Worm (Caenorhabditis elegans) whole organism, late embryonic: ENCODE results near the gene ncx-6.
A peak's percentile ranks its signal among the peaks of the same experiment; 100 is the strongest.

Experiments
- ceh-14 ChIP-seq: sonication (generic microtip); optimal IDR thresholded peaks from 2 replicates; lab custom pipeline; 2016; ENCODE audit warnings: missing genotype, missing genetic modification characterization, missing compliant biosample characterization
- ceh-18 ChIP-seq: sonication (generic microtip); optimal IDR thresholded peaks from 2 replicates; lab custom pipeline; 2016; ENCODE audit warnings: missing genetic modification characterization, missing compliant biosample characterization
- hlh-30 ChIP-seq: sonication (generic microtip); optimal IDR thresholded peaks from 2 replicates; lab custom pipeline; 2017; ENCODE audit warnings: antibody characterized with exemption, missing genetic modification characterization, missing compliant biosample characterization; ENCODE audit not compliant: insufficient read depth
- hlh-8 ChIP-seq: sonication (generic microtip); optimal IDR thresholded peaks from 2 replicates; lab custom pipeline; 2016; ENCODE audit warnings: missing genotype, missing genetic modification characterization, missing compliant biosample characterization

The ncx-6 gene

ce11 chrIII:9662266-9662959 lies 51.3 kb downstream of the ncx-6 start:
- TF ChIP-seq ceh-18 (tag; lab: Kevin White, UChicago) (peak; percentile 49), hlh-30 (tag; lab: Kevin White, UChicago) (no peak)
- TF ChIP-seq, all 69 proteins: peak for 1

ce11 chrIII:9661119-9661518 lies 52.6 kb downstream of the ncx-6 start:
- TF ChIP-seq hlh-8 (tag; lab: Kevin White, UChicago) (peak; percentile 40), ceh-14 (tag; lab: Kevin White, UChicago) (no peak)
